Fruit fly (Drosophila melanogaster) whole organism, embryonic: ENCODE data around the gene ana1.

ENCODE experiments used
- Abd-B ChIP-seq: fragments of 200-800 bp; sonication (Bioruptor generic); optimal IDR thresholded peaks from 2 replicates; lab custom pipeline; 2018; ENCODE audit warnings: missing biosample characterization, mild to moderate bottlenecking, missing genetic modification characterization, moderate library complexity
- Asciz ChIP-seq: fragments of 200-800 bp; sonication (Bioruptor generic); optimal IDR thresholded peaks from 2 replicates; lab custom pipeline; 2017; ENCODE audit warnings: missing biosample characterization, mild to moderate bottlenecking, missing genetic modification characterization, missing genetic modification reagents
- CG10147 ChIP-seq: fragments of 200-800 bp; sonication (Bioruptor generic); optimal IDR thresholded peaks from 2 replicates; lab custom pipeline; 2019; ENCODE audit warnings: missing biosample characterization, mild to moderate bottlenecking, missing genetic modification characterization, moderate library complexity
- CG10654 ChIP-seq: fragments of 200-800 bp; sonication (Bioruptor generic); optimal IDR thresholded peaks from 2 replicates; lab custom pipeline; 2016; ENCODE audit warnings: missing biosample characterization, missing genetic modification characterization
- CG11504 ChIP-seq: fragments of 200-800 bp; sonication (Bioruptor generic); optimal IDR thresholded peaks from 3 replicates; lab custom pipeline; 2019; ENCODE audit warnings: missing biosample characterization, mild to moderate bottlenecking, missing genetic modification characterization, moderate library complexity
- CG11696 ChIP-seq: fragments of 200-800 bp; sonication (Bioruptor generic); IDR thresholded peaks from 2 replicates; pipeline ENCODE4 v1.3.6; 2022; ENCODE audit warnings: missing biosample characterization, missing genetic modification characterization
- CG12219 ChIP-seq: fragments of 200-800 bp; sonication (Bioruptor generic); optimal IDR thresholded peaks from 3 replicates; lab custom pipeline; 2018; ENCODE audit warnings: missing biosample characterization, mild to moderate bottlenecking, missing genetic modification characterization
- CG13775 ChIP-seq: fragments of 200-800 bp; sonication (Bioruptor generic); optimal IDR thresholded peaks from 3 replicates; lab custom pipeline; 2017; ENCODE audit warnings: missing biosample characterization, mild to moderate bottlenecking, missing genetic modification characterization
- CG13894 ChIP-seq: fragments of 200-800 bp; sonication (Bioruptor generic); optimal IDR thresholded peaks from 3 replicates; lab custom pipeline; 2018; ENCODE audit warnings: missing biosample characterization, mild to moderate bottlenecking, missing genetic modification characterization, moderate library complexity
- CG1602 ChIP-seq: fragments of 200-800 bp; sonication (Bioruptor generic); optimal IDR thresholded peaks from 3 replicates; lab custom pipeline; 2016; ENCODE audit warnings: missing biosample characterization, missing genetic modification characterization
- CG16863 ChIP-seq: fragments of 200-800 bp; sonication (Bioruptor generic); optimal IDR thresholded peaks from 3 replicates; lab custom pipeline; 2016; ENCODE audit warnings: missing biosample characterization, missing genetic modification characterization
- CG18262 ChIP-seq: fragments of 200-800 bp; optimal IDR thresholded peaks from 3 replicates; lab custom pipeline; 2019; ENCODE audit warnings: missing biosample characterization, mild to moderate bottlenecking, missing genetic modification characterization, moderate library complexity
- CG1832 ChIP-seq: fragments of 200-800 bp; sonication (Bioruptor generic); optimal IDR thresholded peaks from 2 replicates; lab custom pipeline; 2017; ENCODE audit warnings: missing biosample characterization, mild to moderate bottlenecking, missing genetic modification characterization, inconsistent platforms
- CG4707 ChIP-seq: fragments of 200-800 bp; sonication (Bioruptor generic); optimal IDR thresholded peaks from 2 replicates; lab custom pipeline; 2018; ENCODE audit warnings: missing biosample characterization, mild to moderate bottlenecking, missing genetic modification characterization, moderate library complexity
- CG4730 ChIP-seq: fragments of 200-800 bp; sonication (Bioruptor generic); IDR thresholded peaks from 2 replicates; pipeline ENCODE4 v1.3.6; 2022; ENCODE audit warnings: missing biosample characterization, missing genetic modification characterization
- CG6765 ChIP-seq: fragments of 200-800 bp; sonication (Bioruptor generic); optimal IDR thresholded peaks from 3 replicates; lab custom pipeline; 2017; ENCODE audit warnings: missing biosample characterization, mild to moderate bottlenecking, missing genetic modification characterization
- CG7839 ChIP-seq: fragments of 200-800 bp; sonication (Bioruptor generic); optimal IDR thresholded peaks from 3 replicates; lab custom pipeline; 2018; ENCODE audit warnings: missing biosample characterization, mild to moderate bottlenecking, missing genetic modification characterization, moderate library complexity
- CG9437 ChIP-seq: fragments of 200-800 bp; sonication (Bioruptor generic); optimal IDR thresholded peaks from 2 replicates; lab custom pipeline; 2018; ENCODE audit warnings: missing biosample characterization, mild to moderate bottlenecking, missing genetic modification characterization
- CG9797 ChIP-seq: fragments of 200-800 bp; sonication (Bioruptor generic); optimal IDR thresholded peaks from 3 replicates; lab custom pipeline; 2018; ENCODE audit warnings: missing biosample characterization, mild to moderate bottlenecking, missing genetic modification characterization
- Dfd ChIP-seq, 2 experiments: fragments of >200 bp; optimal IDR thresholded peaks; 2 replicates each; lab custom pipeline; 2017; ENCODE audit warnings: missing biosample characterization in 2 of 2, missing genetic modification characterization in 2 of 2
- Hmx ChIP-seq: fragments of 200-800 bp; sonication (Bioruptor generic); optimal IDR thresholded peaks from 2 replicates; lab custom pipeline; 2016; ENCODE audit warnings: missing biosample characterization, missing genetic modification characterization
- Nf-YC ChIP-seq: fragments of 200-800 bp; optimal IDR thresholded peaks from 3 replicates; lab custom pipeline; 2019; ENCODE audit warnings: missing biosample characterization, mild to moderate bottlenecking, missing genetic modification characterization, moderate library complexity
- Ravus ChIP-seq: fragments of 200-800 bp; sonication (Bioruptor generic); IDR thresholded peaks from 2 replicates; pipeline ENCODE4 v1.3.6; 2022; ENCODE audit warnings: missing biosample characterization, missing genetic modification characterization
- Sox102F ChIP-seq: fragments of 200-800 bp; sonication (Bioruptor generic); optimal IDR thresholded peaks from 2 replicates; lab custom pipeline; 2018; ENCODE audit warnings: missing biosample characterization, mild to moderate bottlenecking, missing genetic modification characterization, moderate library complexity
- Spps ChIP-seq: fragments of 200-800 bp; sonication (Bioruptor generic); optimal IDR thresholded peaks from 2 replicates; lab custom pipeline; 2018; ENCODE audit warnings: missing biosample characterization, mild to moderate bottlenecking, missing genetic modification characterization
- Trl ChIP-seq, 3 experiments: fragments of >200 bp in 2 of 3; fragments of 200-800 bp in 1 of 3; sonication (Bioruptor generic) in 1 of 3; optimal IDR thresholded peaks; 2 replicates in 1 of 3; 3 replicates in 2 of 3; lab custom pipeline; 2016 to 2017; ENCODE audit warnings: missing biosample characterization in 1 of 3, missing genetic modification characterization in 1 of 3
- Usf ChIP-seq: fragments of 200-800 bp; sonication (Bioruptor generic); optimal IDR thresholded peaks from 2 replicates; lab custom pipeline; 2017; ENCODE audit warnings: missing genotype, missing biosample characterization, missing genetic modification characterization
- Xbp1 ChIP-seq: fragments of 200-800 bp; sonication (Bioruptor generic); optimal IDR thresholded peaks from 3 replicates; lab custom pipeline; 2016; ENCODE audit warnings: missing biosample characterization, mild to moderate bottlenecking, missing genetic modification characterization
- abd-A ChIP-seq: fragments of 200-800 bp; sonication (Bioruptor generic); optimal IDR thresholded peaks from 3 replicates; lab custom pipeline; 2019; ENCODE audit warnings: missing biosample characterization, mild to moderate bottlenecking, missing genetic modification characterization, moderate library complexity
- al ChIP-seq: fragments of 200-800 bp; sonication (Bioruptor generic); IDR thresholded peaks from 2 replicates; pipeline ENCODE4 v1.3.6; 2022; ENCODE audit warnings: missing biosample characterization, missing genetic modification characterization
- dan ChIP-seq: fragments of 200-800 bp; sonication (Bioruptor generic); IDR thresholded peaks from 2 replicates; pipeline ENCODE4 v1.3.6; 2022; ENCODE audit warnings: missing biosample characterization, missing genetic modification characterization
- dmrt99B ChIP-seq: fragments of 200-800 bp; sonication (Bioruptor generic); optimal IDR thresholded peaks from 2 replicates; lab custom pipeline; 2018; ENCODE audit warnings: missing biosample characterization, mild to moderate bottlenecking, missing genetic modification characterization, moderate library complexity
- eve ChIP-seq, 2 experiments: fragments of >200 bp; optimal IDR thresholded peaks; 2 replicates each; lab custom pipeline; 2017; ENCODE audit warnings: missing biosample characterization in 2 of 2, missing genetic modification characterization in 2 of 2
- fd96Cb ChIP-seq: fragments of 200-800 bp; sonication (Bioruptor generic); optimal IDR thresholded peaks from 2 replicates; lab custom pipeline; 2018; ENCODE audit warnings: missing biosample characterization, mild to moderate bottlenecking, missing genetic modification characterization, moderate library complexity
- gfzf ChIP-seq: fragments of 200-800 bp; sonication (Bioruptor generic); optimal IDR thresholded peaks from 2 replicates; lab custom pipeline; 2016; ENCODE audit warnings: missing biosample characterization, mild to moderate bottlenecking, missing genetic modification characterization, moderate library complexity
- gt ChIP-seq: fragments of 200-800 bp; sonication (Bioruptor generic); IDR thresholded peaks from 2 replicates; pipeline ENCODE4 v1.3.6; 2022; ENCODE audit warnings: missing biosample characterization, missing genetic modification characterization
- hth ChIP-seq: fragments of >200 bp; optimal IDR thresholded peaks from 2 replicates; lab custom pipeline; 2017; ENCODE audit warnings: inconsistent platforms
- nau ChIP-seq: fragments of 200-800 bp; sonication (Bioruptor generic); optimal IDR thresholded peaks from 3 replicates; lab custom pipeline; 2017; ENCODE audit warnings: missing biosample characterization, mild to moderate bottlenecking, missing genetic modification characterization, missing genetic modification reagents
- nmo ChIP-seq: fragments of 200-800 bp; sonication (Bioruptor generic); optimal IDR thresholded peaks from 2 replicates; lab custom pipeline; 2018; ENCODE audit warnings: missing biosample characterization, mild to moderate bottlenecking, missing genetic modification characterization, moderate library complexity
- odd ChIP-seq: fragments of 200-800 bp; sonication (Bioruptor generic); optimal IDR thresholded peaks from 2 replicates; lab custom pipeline; 2017; ENCODE audit warnings: missing biosample characterization, mild to moderate bottlenecking, missing genetic modification characterization
- onecut ChIP-seq: fragments of 200-800 bp; sonication (Bioruptor generic); IDR thresholded peaks from 2 replicates; pipeline ENCODE4 v1.3.6; 2022; ENCODE audit warnings: missing biosample characterization, missing genetic modification characterization
- ranshi ChIP-seq: fragments of 200-800 bp; sonication (Bioruptor generic); IDR thresholded peaks from 2 replicates; pipeline ENCODE4 v1.3.6; 2022; ENCODE audit warnings: missing biosample characterization, missing genetic modification characterization
- repo ChIP-seq: fragments of 200-800 bp; sonication (Bioruptor generic); optimal IDR thresholded peaks from 2 replicates; lab custom pipeline; 2016; ENCODE audit warnings: missing biosample characterization, missing genetic modification characterization
- sqz ChIP-seq: fragments of 200-800 bp; sonication (Bioruptor generic); optimal IDR thresholded peaks from 3 replicates; lab custom pipeline; 2018; ENCODE audit warnings: missing biosample characterization, mild to moderate bottlenecking, missing genetic modification characterization
- stwl ChIP-seq: fragments of 200-800 bp; sonication (Bioruptor generic); optimal IDR thresholded peaks from 3 replicates; lab custom pipeline; 2018; ENCODE audit warnings: missing biosample characterization, mild to moderate bottlenecking, missing genetic modification characterization, moderate library complexity
- tio ChIP-seq: fragments of 200-800 bp; sonication (Bioruptor generic); optimal IDR thresholded peaks from 2 replicates; lab custom pipeline; 2017; ENCODE audit warnings: missing biosample characterization, missing genetic modification characterization, inconsistent platforms
- tup ChIP-seq: fragments of 200-800 bp; sonication (Bioruptor generic); optimal IDR thresholded peaks from 2 replicates; lab custom pipeline; 2016; ENCODE audit warnings: missing biosample characterization, mild to moderate bottlenecking, missing genetic modification characterization, moderate library complexity
- zf30C ChIP-seq: fragments of 200-800 bp; sonication (Bioruptor generic); optimal IDR thresholded peaks from 3 replicates; lab custom pipeline; 2018; ENCODE audit warnings: missing biosample characterization, mild to moderate bottlenecking, missing genetic modification characterization

Gene ana1

dm6 chr3R:24580067-24580962, 49.9 kb downstream of the ana1 start (continued):
- TF ChIP-seq repo (no peak), Hmx (peak; percentile 2), Asciz (GFP tag; lab: Kevin White, UChicago) (peak; percentile 38), odd (GFP tag; lab: Kevin White, UChicago) (no peak), CG12219 (GFP tag; lab: Kevin White, UChicago) (no peak), Abd-B (GFP tag; lab: Kevin White, UChicago) (peak; percentile 18), CG9797 (GFP tag; lab: Kevin White, UChicago) (no peak), CG10147 (GFP tag; lab: Kevin White, UChicago) (no peak), dmrt99B (tag; lab: Kevin White, UChicago) (peak; percentile 56), gfzf (no peak), hth (lab: Kevin White, UChicago) (no peak), CG13894 (tag; lab: Kevin White, UChicago) (no peak), Usf (GFP tag; lab: Kevin White, UChicago) (no peak), CG10654 (GFP tag; lab: Kevin White, UChicago) (peak; percentile 2), nau (GFP tag; lab: Kevin White, UChicago) (peak; percentile 21), CG11504 (tag; lab: Kevin White, UChicago) (peak; percentile 60), Ravus (GFP tag; lab: Robert Waterston, UW) (no peak), Sox102F (GFP tag; lab: Kevin White, UChicago) (peak; percentile 45), abd-A (tag; lab: Kevin White, UChicago) (no peak), Spps (tag; lab: Kevin White, UChicago) (peak; percentile 25), CG1602 (GFP tag; lab: Kevin White, UChicago) (peak; percentile 29), ranshi (no peak), Nf-YC (tag; lab: Kevin White, UChicago) (no peak), CG18262 (tag; lab: Kevin White, UChicago) (peak; percentile 80), CG7839 (tag; lab: Kevin White, UChicago) (peak; percentile 47), Trl (optimal IDR thresholded peaks at IDR 0.05; lab: Kevin White, UChicago) (no peak), Trl (GFP tag; optimal IDR thresholded peaks at IDR 0.05; lab: Kevin White, UChicago) (no peak), fd96Cb (tag; lab: Kevin White, UChicago) (peak; percentile 43), Dfd (GFP tag; optimal IDR thresholded peaks at IDR 0.05; lab: Kevin White, UChicago) (no peak), tio (GFP tag; lab: Kevin White, UChicago) (peak; percentile 19), eve (GFP tag; optimal IDR thresholded peaks at IDR 0.05; lab: Kevin White, UChicago) (no peak), gt (GFP tag; lab: Robert Waterston, UW) (no peak), sqz (peak; percentile 23), nmo (peak; percentile 64), zf30C (peak; percentile 61), CG16863 (GFP tag; lab: Kevin White, UChicago) (no peak), al (no peak), dan (GFP tag; lab: Robert Waterston, UW) (no peak), CG1832 (GFP tag; lab: Kevin White, UChicago) (no peak), CG4707 (no peak), CG11696 (GFP tag; lab: Robert Waterston, UW) (no peak), CG9437 (GFP tag; lab: Kevin White, UChicago) (peak; percentile 50), stwl (tag; lab: Kevin White, UChicago) (no peak), onecut (no peak), tup (GFP tag; lab: Kevin White, UChicago) (no peak), CG6765 (GFP tag; lab: Kevin White, UChicago) (no peak), CG4730 (GFP tag; lab: Robert Waterston, UW) (no peak), CG13775 (GFP tag; lab: Kevin White, UChicago) (peak; percentile 39), Xbp1 (peak; percentile 21)
